Worm (Caenorhabditis elegans) whole organism, L4 larva: ENCODE data around the gene nhr-248.

Experiments
- aha-1 ChIP-seq: fragments of 150-350 bp; peaks from one replicate; lab custom pipeline; 2014; ENCODE audit warnings: missing biosample characterization, missing genetic modification characterization
- aly-2 ChIP-seq: sonication (generic microtip); optimal IDR thresholded peaks from 2 replicates; lab custom pipeline; 2018; ENCODE audit warnings: missing biosample characterization, missing genetic modification characterization
- ceh-44 ChIP-seq: fragments of 200-800 bp; sonication (Bioruptor generic); IDR thresholded peaks from 2 replicates; pipeline ENCODE4 v1.3.6; 2022; ENCODE audit warnings: missing genetic modification reagents, missing genetic modification characterization, missing compliant biosample characterization
- ces-1 ChIP-seq: fragments of 150-350 bp; sonication (generic microtip); optimal IDR thresholded peaks from 4 replicates; lab custom pipeline; 2014; ENCODE audit warnings: missing biosample characterization, missing genetic modification reagents, missing genetic modification characterization
- ctbp-1 ChIP-seq: fragments of 200-800 bp; sonication (Bioruptor generic); IDR thresholded peaks from 2 replicates; pipeline ENCODE4 v1.3.6; 2022; ENCODE audit warnings: missing genetic modification reagents, missing genetic modification characterization, missing compliant biosample characterization
- lsy-2 ChIP-seq, 2 experiments: fragments of 150-350 bp in 1 of 2; sonication (generic microtip) in 1 of 2; optimal IDR thresholded peaks; 2 replicates each; lab custom pipeline; 2014 to 2017; ENCODE audit warnings: missing biosample characterization in 2 of 2, missing genetic modification characterization in 2 of 2
- nhr-237 ChIP-seq: sonication (generic microtip); optimal IDR thresholded peaks from 2 replicates; lab custom pipeline; 2017; ENCODE audit warnings: missing biosample characterization, missing genetic modification characterization
- nhr-76 ChIP-seq: fragments of 150-350 bp; optimal IDR thresholded peaks from 2 replicates; lab custom pipeline; 2014; ENCODE audit warnings: missing biosample characterization, missing genetic modification characterization
- pha-4 ChIP-seq, 2 experiments: fragments of 150-350 bp in 1 of 2; fragments of 200-800 bp in 1 of 2; sonication (Bioruptor generic) in 1 of 2; IDR thresholded peaks in 1 of 2; optimal IDR thresholded peaks in 1 of 2; 2 replicates each; pipeline versions ENCODE4 v1.3.6 to Lab custom; 2014 to 2022; ENCODE audit warnings: missing genetic modification characterization in 2 of 2, missing genetic modification reagents in 2 of 2, missing biosample characterization in 1 of 2, missing compliant biosample characterization in 1 of 2
- snpc-1.2 ChIP-seq: fragments of 200-800 bp; sonication (Bioruptor generic); IDR thresholded peaks from 2 replicates; pipeline ENCODE4 v1.3.6; 2022; ENCODE audit warnings: missing genetic modification reagents, missing genetic modification characterization, missing compliant biosample characterization
- zag-1 ChIP-seq: fragments of 150-350 bp; optimal IDR thresholded peaks from 2 replicates; lab custom pipeline; 2014; ENCODE audit warnings: missing biosample characterization, missing genetic modification characterization

DNA sequence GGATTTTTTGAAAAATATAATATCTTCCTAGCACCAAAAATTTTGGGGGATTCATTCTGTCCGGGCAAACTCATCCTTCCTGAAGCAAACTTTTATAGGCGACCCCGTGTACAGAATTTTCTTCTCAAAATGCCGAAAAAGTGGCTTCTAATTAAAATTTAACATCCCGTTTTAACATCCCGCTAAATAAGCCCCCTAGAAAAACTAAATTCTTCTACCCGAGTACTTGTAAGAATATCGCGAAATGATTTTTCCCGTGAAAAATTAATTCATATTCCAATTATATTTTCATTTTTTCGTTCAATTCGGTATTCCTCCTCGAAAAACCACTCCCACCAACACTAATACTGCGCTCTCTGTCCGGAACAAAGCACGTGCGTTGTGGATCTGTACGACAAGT lies 35.6 kb downstream of the nhr-248 start, which contains the start of gene T05E12.8:
- TF ChIP-seq snpc-1.2 (GFP tag; lab: Robert Waterston, UW) (no peak), ces-1 (GFP tag; lab: Kevin White, UChicago) (no peak), pha-4 (GFP tag; IDR thresholded peaks at IDR 0.05; lab: Robert Waterston, UW) (no peak), pha-4 (tag; optimal IDR thresholded peaks at IDR 0.05; lab: Kevin White, UChicago) (no peak), aly-2 (no peak), ceh-44 (GFP tag; lab: Robert Waterston, UW) (no peak), nhr-237 (no peak), aha-1 (tag; lab: Kevin White, UChicago) (no peak), nhr-76 (tag; lab: Kevin White, UChicago) (no peak), lsy-2 (tag; optimal IDR thresholded peaks at IDR 0.05; lab: Kevin White, UChicago) (no peak), zag-1 (no peak), ctbp-1 (GFP tag; lab: Robert Waterston, UW) (no peak)
